Worm (Caenorhabditis elegans) whole organism, L4/young adult: ENCODE results near the gene T08E11.1.
"Not testable (repeated sequence)": the region's sequence is repeated elsewhere in the genome, so short reads cannot be mapped to it uniquely, and the experiment has no call there.

ENCODE experiments used
- W03F9.2 ChIP-seq: fragments of 150-350 bp; optimal IDR thresholded peaks from 2 replicates; lab custom pipeline; 2014; ENCODE audit warnings: missing biosample characterization, missing genetic modification characterization
- dao-5 ChIP-seq: sonication (generic microtip); optimal IDR thresholded peaks from 2 replicates; lab custom pipeline; 2016; ENCODE audit warnings: missing genotype, missing genetic modification characterization, moderate library complexity, missing compliant biosample characterization
- him-1 ChIP-seq: sonication (generic microtip); optimal IDR thresholded peaks from 2 replicates; lab custom pipeline; 2016; ENCODE audit warnings: missing genotype, missing genetic modification reagents, missing genetic modification characterization, missing compliant biosample characterization

Gene T08E11.1

DNA sequence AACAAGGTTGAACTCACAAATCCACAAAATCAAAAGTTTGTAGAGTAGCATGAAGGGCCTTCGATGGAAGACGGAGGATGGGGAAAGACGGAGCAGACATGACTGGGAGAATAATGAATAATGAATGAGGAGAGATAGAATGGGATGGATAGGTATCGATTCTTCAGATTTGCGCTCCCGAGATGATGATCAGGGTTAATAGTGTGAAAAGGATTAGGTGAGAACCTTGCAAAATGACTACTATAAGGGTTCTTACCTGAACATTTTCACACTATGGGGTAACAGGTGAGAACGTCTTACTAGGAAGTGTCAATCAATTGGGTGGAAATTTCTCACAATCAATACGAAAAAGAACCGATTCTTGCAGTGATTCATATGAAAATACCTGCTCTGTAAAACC lies 14.0 kb downstream of the T08E11.1 start, which contains the start of gene fbxb-96:
TSS of gene fbxb-96 (minus strand) at position 101 of the 400 bp plus-strand sequence.
- TF ChIP-seq W03F9.2 (tag; lab: Kevin White, UChicago) (no peak), him-1 (tag; lab: Kevin White, UChicago) (no peak), dao-5 (tag; lab: Kevin White, UChicago) (no peak)

DNA sequence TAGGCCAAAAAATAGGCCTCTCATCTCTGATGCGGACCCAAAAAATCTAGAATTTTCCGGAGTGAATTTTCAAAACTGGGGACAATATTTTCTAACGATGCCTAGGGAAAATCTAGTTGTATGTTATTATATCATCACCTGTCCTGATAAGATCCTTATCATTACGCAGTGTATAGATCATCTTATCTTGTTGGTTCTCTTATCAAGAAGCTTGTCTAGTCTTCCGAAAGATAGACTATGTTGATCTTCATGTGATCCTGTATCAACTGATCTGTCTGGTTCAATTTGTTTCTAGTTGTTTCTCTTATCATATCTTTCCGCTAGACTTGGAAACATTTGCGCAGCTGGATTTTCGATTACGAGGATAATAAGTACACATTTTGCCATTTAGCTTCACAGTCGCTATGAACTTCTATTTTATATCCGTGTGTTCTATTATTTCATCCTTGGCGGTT lies 14.6 kb downstream of the T08E11.1 start, which contains the start of gene C52E2.3:
TSS of gene C52E2.3 (plus strand) at position 405 of the 455 bp plus-strand sequence.
- TF ChIP-seq dao-5 (tag; lab: Kevin White, UChicago) = no peak
- no peak for TF ChIP-seq W03F9.2 (tag; lab: Kevin White, UChicago)
- no peak for TF ChIP-seq him-1 (tag; lab: Kevin White, UChicago)

DNA sequence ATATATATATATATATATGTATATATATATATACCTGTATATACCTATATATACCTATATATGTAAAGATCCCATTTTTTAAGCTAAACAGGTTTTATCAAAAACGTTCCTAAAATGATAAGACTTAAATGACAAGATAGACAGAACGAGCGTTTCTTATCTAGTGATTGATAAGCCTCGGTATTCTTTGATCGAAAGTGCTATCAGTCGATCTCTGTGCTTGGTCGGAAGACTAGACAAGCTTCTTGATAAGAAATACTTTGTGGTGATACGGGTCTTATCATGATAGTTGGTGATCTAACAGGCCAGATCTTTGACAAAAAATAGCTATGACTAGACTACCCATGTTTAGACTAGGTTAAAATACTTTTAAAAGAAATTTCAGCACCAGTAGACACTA lies 15.4 kb downstream of the T08E11.1 start:
- TF ChIP-seq dao-5 (tag; lab: Kevin White, UChicago) (no peak), him-1 (tag; lab: Kevin White, UChicago) (no peak), W03F9.2 (tag; lab: Kevin White, UChicago) (no peak)

- no peak for TF ChIP-seq dao-5 (tag; lab: Kevin White, UChicago)
- TF ChIP-seq him-1 (tag; lab: Kevin White, UChicago) = no peak
- no peak for TF ChIP-seq W03F9.2 (tag; lab: Kevin White, UChicago)
These were observed 16.2 kb downstream of the T08E11.1 start, which contains the start of gene C52E2.2 for ce11 chrII:1852503-1852902. C52E2.2 (plus strand) TSS chrII:1852803.

DNA sequence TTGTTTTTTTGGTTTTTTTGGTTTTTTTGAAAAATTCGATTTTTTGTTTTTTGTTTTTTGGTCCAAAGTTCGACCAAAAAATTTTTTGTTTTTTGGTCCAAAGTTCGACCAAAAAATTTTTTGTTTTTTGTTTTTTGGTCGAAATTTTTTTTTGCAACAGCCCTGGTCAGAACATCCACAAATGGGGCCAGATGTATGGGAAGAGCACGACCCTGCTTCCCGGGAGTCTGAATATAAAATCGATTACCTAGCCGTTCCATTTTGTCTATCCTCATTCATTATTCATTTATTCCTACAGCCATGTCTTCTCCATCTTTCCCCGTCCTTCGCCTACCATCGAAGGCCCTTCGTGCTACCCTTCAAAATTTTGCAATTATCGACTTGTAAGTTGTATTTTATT lies 17.8 kb downstream of the T08E11.1 start, which contains the start of gene fbxb-95:
TSS of gene fbxb-95 (plus strand) at position 301 of the 400 bp plus-strand sequence.
- TF ChIP-seq dao-5, him-1, W03F9.2 (tag; lab: Kevin White, UChicago): not testable (repeated sequence)

DNA sequence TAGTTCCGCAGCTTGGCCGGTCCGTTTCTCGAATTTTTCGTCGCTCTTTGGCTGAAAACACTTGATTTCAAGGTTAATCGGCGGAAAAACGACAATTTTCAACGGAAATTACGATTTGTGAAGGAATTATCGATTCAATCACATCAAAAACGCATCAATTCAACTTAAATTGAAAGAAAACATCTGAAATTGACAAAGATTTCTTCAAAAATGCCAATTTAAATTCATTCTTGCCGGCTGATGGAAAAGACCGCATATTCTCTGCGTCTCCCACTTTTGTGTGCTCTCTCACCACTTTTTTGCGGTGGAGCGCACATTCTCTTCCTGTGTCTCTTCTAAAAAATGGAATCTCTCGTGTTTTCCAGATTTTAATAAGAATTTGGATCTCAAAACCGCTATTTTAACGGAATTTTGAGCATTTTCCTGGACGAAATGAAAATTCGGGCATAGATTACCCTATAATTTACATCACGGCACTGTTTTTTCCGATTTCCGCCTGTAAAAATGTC lies 25.0 kb downstream of the T08E11.1 start, which contains the start of gene C16C4.18:
TSS of gene C16C4.18 (minus strand) at position 51 of the 509 bp plus-strand sequence.
- not testable (repeated sequence) for TF ChIP-seq dao-5, him-1, W03F9.2 (tag; lab: Kevin White, UChicago)

DNA sequence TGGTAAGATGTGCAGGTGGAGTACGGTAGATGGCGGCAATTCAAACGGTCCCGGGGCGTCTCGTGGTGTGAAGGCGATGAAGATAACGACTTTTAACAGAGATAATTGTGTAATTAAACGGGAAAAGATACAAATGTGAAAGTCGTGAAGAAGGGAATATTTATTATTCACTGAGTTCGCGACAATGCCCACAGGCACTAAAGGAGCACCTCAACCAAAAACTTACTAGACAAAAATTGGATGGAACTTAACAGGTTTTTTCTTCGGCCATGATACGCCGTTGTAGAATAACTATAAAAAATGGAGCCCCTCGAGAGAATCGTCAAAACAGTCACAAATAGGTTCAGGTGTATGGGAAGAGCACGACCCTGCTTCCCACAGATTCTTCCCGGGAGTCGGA lies 26.0 kb downstream of the T08E11.1 start, which contains the start of gene fbxb-98:
TSS of gene fbxb-98 (plus strand) at position 301 of the 400 bp plus-strand sequence.
- TF ChIP-seq W03F9.2, dao-5, him-1 (tag; lab: Kevin White, UChicago): not testable (repeated sequence)

DNA sequence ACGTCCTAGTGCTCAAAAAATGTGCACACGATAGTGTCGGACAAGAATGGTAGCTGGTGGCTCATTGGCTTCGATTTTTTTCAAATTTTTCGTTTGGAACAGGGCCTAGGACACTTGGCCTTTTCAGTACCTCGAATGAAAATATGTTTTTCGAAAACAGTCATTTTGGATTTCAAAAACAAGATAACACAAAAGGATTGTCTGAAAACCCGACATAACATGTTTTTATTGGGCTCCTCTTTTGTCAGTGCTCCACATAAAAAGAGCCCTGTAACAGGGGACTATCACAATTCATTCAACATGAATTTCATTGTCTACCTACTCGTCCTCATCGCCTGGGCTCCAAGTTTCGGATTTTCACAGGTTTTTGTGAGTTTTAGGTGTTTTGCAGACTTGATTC lies 28.0 kb downstream of the T08E11.1 start, which contains the start of gene C16C4.17:
TSS of gene C16C4.17 (plus strand) at position 301 of the 400 bp plus-strand sequence.
- no peak for TF ChIP-seq him-1 (tag; lab: Kevin White, UChicago)
- TF ChIP-seq dao-5 (tag; lab: Kevin White, UChicago) = no peak
- TF ChIP-seq W03F9.2 (tag; lab: Kevin White, UChicago) = no peak

DNA sequence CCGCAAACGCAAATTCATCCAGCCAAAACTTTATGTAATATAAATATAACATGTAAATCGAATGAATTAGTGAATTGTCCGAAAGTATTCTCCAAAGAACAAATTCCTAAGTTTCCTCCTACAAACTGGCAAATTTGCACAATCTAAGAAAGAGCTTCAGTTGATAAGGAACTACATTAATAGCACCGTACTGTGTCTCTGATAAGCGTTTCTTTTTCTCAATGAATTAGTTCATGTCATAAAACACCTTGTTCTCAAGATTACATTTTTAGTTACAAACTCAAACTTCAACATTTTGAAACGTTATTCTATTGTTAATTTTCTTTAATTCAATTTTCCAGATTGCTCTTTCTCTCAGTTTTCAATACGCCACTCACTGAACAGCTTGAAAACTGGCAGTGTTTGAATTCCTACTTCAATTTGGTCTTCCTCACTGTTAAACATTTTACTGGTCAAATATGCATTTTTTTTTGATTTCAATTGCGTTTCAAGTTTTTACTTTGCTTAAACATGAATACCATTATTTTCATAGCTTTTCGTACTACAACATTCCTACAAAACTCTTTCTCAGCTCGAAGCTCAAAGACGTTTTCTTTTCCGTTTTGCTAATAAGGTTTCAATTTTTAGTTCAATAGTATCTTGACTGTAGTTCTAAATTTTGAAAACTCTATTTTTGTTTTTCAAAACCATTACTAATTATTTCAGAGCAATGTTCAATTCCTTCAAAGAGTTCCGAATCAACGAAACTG lies 29.6 kb downstream of the T08E11.1 start, which contains the start of gene math-15:
TSS of gene math-15 (plus strand) at position 699 of the 749 bp plus-strand sequence.
- no peak for TF ChIP-seq dao-5 (tag; lab: Kevin White, UChicago)

DNA sequence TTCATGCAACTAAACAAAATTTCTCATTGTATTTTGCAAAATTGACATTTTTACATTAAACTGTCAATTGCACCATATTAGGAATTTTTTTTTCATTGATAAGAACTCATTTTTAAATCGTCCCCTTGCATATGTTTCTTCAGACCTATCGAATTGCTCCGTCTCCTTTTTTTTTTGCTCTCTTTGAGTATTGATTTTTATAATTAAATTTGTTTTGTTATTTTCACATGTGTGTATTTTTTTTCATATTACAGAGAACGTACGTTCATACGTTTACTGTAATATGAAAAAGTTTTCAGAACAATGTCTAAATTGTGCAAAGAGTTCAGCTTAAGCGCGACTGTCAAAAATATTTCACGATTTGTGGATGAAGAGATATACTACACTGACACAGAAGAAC lies 32.8 kb downstream of the T08E11.1 start, which contains the start of gene math-14:
TSS of gene math-14 (plus strand) at position 301 of the 400 bp plus-strand sequence.
- no peak for TF ChIP-seq him-1 (tag; lab: Kevin White, UChicago)

ce11 chrII:1870875-1871592 lies 34.7 kb downstream of the T08E11.1 start, which contains the start of gene math-10:
math-10 (plus strand) TSS chrII:1871542.
- TF ChIP-seq him-1 (tag; lab: Kevin White, UChicago) = no peak
- TF ChIP-seq W03F9.2 (tag; lab: Kevin White, UChicago) = no peak
- TF ChIP-seq dao-5 (tag; lab: Kevin White, UChicago) = no peak

ce11 chrII:1875658-1876057 lies 39.4 kb downstream of the T08E11.1 start, which contains the start of gene math-13:
math-13 (plus strand) TSS chrII:1875958.
- no peak for TF ChIP-seq dao-5 (tag; lab: Kevin White, UChicago)
- no peak for TF ChIP-seq W03F9.2 (tag; lab: Kevin White, UChicago)
- TF ChIP-seq him-1 (tag; lab: Kevin White, UChicago) = no peak
